Worm (Caenorhabditis elegans) whole organism, young adult: ENCODE measurements around the gene ZK899.3.

Source experiments
- F23B12.7 ChIP-seq: sonication (generic microtip); optimal IDR thresholded peaks from 2 replicates; lab custom pipeline; 2017; ENCODE audit warnings: missing genetic modification characterization, mild to moderate bottlenecking, missing compliant biosample characterization, antibody characterized with exemption, moderate library complexity; ENCODE audit not compliant: insufficient read depth
- K11D2.4 ChIP-seq: fragments of 200-800 bp; sonication (Bioruptor generic); IDR thresholded peaks from 2 replicates; pipeline ENCODE4 v1.3.6; 2022; ENCODE audit warnings: missing genetic modification reagents, missing genetic modification characterization, missing compliant biosample characterization
- ccch-3 ChIP-seq: fragments of 200-800 bp; sonication (Bioruptor generic); optimal IDR thresholded peaks from 2 replicates; lab custom pipeline; 2018; ENCODE audit warnings: mild to moderate bottlenecking, missing genetic modification characterization, missing compliant biosample characterization
- fkh-3 ChIP-seq: sonication (generic microtip); optimal IDR thresholded peaks from 2 replicates; lab custom pipeline; 2016; ENCODE audit warnings: mild to moderate bottlenecking, missing genetic modification characterization, missing compliant biosample characterization
- lag-1 ChIP-seq: fragments of 200-800 bp; sonication (Bioruptor generic); IDR thresholded peaks from 2 replicates; pipeline ENCODE4 v1.3.6; 2022; ENCODE audit warnings: missing genetic modification reagents, missing genetic modification characterization, missing compliant biosample characterization
- let-607 ChIP-seq, 2 experiments: fragments of 200-800 bp in 1 of 2; sonication (Bioruptor generic) in 1 of 2; sonication (generic microtip) in 1 of 2; optimal IDR thresholded peaks; 2 replicates each; lab custom pipeline; 2016 to 2018; ENCODE audit warnings: mild to moderate bottlenecking in 2 of 2, missing compliant biosample characterization in 2 of 2, missing genetic modification characterization in 2 of 2, moderate library complexity in 2 of 2, missing genotype in 1 of 2
- lin-35 ChIP-seq, 3 experiments: fragments of 150-350 bp in 2 of 3; sonication (generic microtip) in 1 of 3; optimal IDR thresholded peaks; 2 replicates each; lab custom pipeline; 2014 to 2018; ENCODE audit warnings: missing biosample characterization in 3 of 3, missing genetic modification characterization in 3 of 3, missing genetic modification reagents in 3 of 3
- madf-6 ChIP-seq: fragments of 200-800 bp; sonication (Bioruptor generic); IDR thresholded peaks from 2 replicates; pipeline ENCODE4 v1.3.6; 2022; ENCODE audit warnings: missing genetic modification reagents, missing genetic modification characterization, missing compliant biosample characterization
- mes-4 ChIP-seq: sonication (generic microtip); optimal IDR thresholded peaks from 2 replicates; lab custom pipeline; 2016; ENCODE audit warnings: missing genotype, missing genetic modification characterization, missing compliant biosample characterization
- nhr-90 ChIP-seq: sonication (generic microtip); optimal IDR thresholded peaks from 2 replicates; lab custom pipeline; 2016; ENCODE audit warnings: missing genotype, mild to moderate bottlenecking, missing genetic modification characterization, missing compliant biosample characterization
- zfh-2 ChIP-seq: fragments of 200-800 bp; sonication (Bioruptor generic); conservative IDR thresholded peaks from 2 replicates; pipeline ENCODE4 v1.3.6; 2022; ENCODE audit warnings: missing genetic modification reagents, missing genetic modification characterization, missing compliant biosample characterization

DNA sequence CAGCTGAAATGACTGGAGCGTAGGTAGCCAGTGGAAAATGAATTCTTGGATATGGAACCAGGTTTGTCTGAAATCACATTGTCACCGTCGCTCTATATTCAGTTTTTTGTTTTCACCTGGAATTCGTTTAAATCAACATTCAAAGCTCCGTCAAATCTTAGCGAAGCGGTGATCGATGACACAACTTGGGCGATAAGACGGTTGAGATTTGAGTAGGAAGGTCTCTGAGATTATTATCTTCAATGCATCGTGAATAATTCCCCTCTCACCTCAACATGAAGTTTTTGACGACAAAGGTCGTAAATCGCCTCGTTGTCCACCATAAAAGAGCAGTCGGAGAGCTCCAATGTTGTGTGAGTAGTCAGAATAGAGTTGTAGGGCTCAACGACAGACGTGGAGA, 3.6 kb downstream of the ZK899.3 start:
- no peak for TF ChIP-seq lag-1 (GFP tag; lab: Robert Waterston, UW)
- TF ChIP-seq fkh-3 (tag; lab: Kevin White, UChicago): no peak
- TF ChIP-seq ccch-3: no peak
- TF ChIP-seq lin-35 (GFP tag; optimal IDR thresholded peaks at IDR 0.05; lab: Kevin White, UChicago): no peak
- TF ChIP-seq zfh-2 (GFP tag; lab: Robert Waterston, UW): no peak
- no peak for TF ChIP-seq mes-4
- TF ChIP-seq madf-6 (GFP tag; lab: Robert Waterston, UW): no peak
- no peak for TF ChIP-seq F23B12.7 (tag; lab: Kevin White, UChicago)
- no peak for TF ChIP-seq K11D2.4 (GFP tag; lab: Robert Waterston, UW)
- no peak for TF ChIP-seq nhr-90 (tag; lab: Kevin White, UChicago)
- no peak for TF ChIP-seq let-607 (tag; optimal IDR thresholded peaks at IDR 0.05; lab: Kevin White, UChicago)
